Worm (Caenorhabditis elegans) whole organism, late embryonic: Measurements from ENCODE around the gene Y53C12A.10.

Experiments
- ceh-31 ChIP-seq: sonication (generic microtip); optimal IDR thresholded peaks from 2 replicates; lab custom pipeline; 2016; ENCODE audit warnings: missing genetic modification characterization, missing compliant biosample characterization
- unc-42 ChIP-seq: sonication (generic microtip); optimal IDR thresholded peaks from 2 replicates; lab custom pipeline; 2016; ENCODE audit warnings: missing genotype, missing genetic modification characterization, missing compliant biosample characterization

- TF ChIP-seq ceh-31 (tag; lab: Kevin White, UChicago) (no peak), unc-42 (tag; lab: Kevin White, UChicago) (no peak)
These were observed 31.1 kb upstream of the Y53C12A.10 start for ce11 chrII:9735785-9736184.
